Worm (Caenorhabditis elegans): ENCODE results near the gene Y50D4C.3.
"Not testable (repeated sequence)": the region's sequence is repeated elsewhere in the genome, so short reads cannot be mapped to it uniquely, and the experiment has no call there.

Gene Y50D4C.3

ce11 chrV:904232-904983 is 40.6 kb downstream of the Y50D4C.3 start, which contains the start of gene trm-2A:
trm-2A (plus strand) TSS chrV:904963.
- TF ChIP-seq hnd-1 (tag; optimal IDR thresholded peaks at IDR 0.05) (no peak), F13C5.2 (tag; optimal IDR thresholded peaks at IDR 0.05) (peak; percentile 62)

ce11 chrV:903460-903859 is 41.6 kb downstream of the Y50D4C.3 start, which contains the start of gene fmo-5:
fmo-5 (minus strand) TSS chrV:903665.
- no peak for TF ChIP-seq tbx-37 (GFP tag; conservative IDR thresholded peaks at IDR 0.05)
- TF ChIP-seq tbx-11 (GFP tag; IDR thresholded peaks at IDR 0.05) = no peak
- TF ChIP-seq hmg-4 (GFP tag; optimal IDR thresholded peaks at IDR 0.05) = no peak
- no peak for TF ChIP-seq ceh-36 (tag; optimal IDR thresholded peaks at IDR 0.05)
- TF ChIP-seq ama-1 (optimal IDR thresholded peaks at IDR 0.05) = no peak
- no peak for TF ChIP-seq tra-4 (tag; optimal IDR thresholded peaks at IDR 0.05)
- no peak for TF ChIP-seq aly-1 (tag; optimal IDR thresholded peaks at IDR 0.05)
- TF ChIP-seq sea-1 (GFP tag; conservative IDR thresholded peaks at IDR 0.05) = no peak
- TF ChIP-seq hmbx-1 (tag; optimal IDR thresholded peaks at IDR 0.05) = no peak
- no peak for TF ChIP-seq pes-1 (GFP tag; IDR thresholded peaks at IDR 0.05)
- no peak for TF ChIP-seq ets-7 (tag; optimal IDR thresholded peaks at IDR 0.05)
- TF ChIP-seq B0310.2 (tag; optimal IDR thresholded peaks at IDR 0.05) = no peak
- TF ChIP-seq F13C5.2 (tag; optimal IDR thresholded peaks at IDR 0.05) = no peak
- TF ChIP-seq flt-1 (GFP tag; IDR thresholded peaks at IDR 0.05) = no peak
- no peak for TF ChIP-seq ceh-13 (GFP tag; optimal IDR thresholded peaks at IDR 0.05)
- no peak for TF ChIP-seq scrt-1 (GFP tag; IDR thresholded peaks at IDR 0.05)
- no peak for TF ChIP-seq hnd-1 (tag; optimal IDR thresholded peaks at IDR 0.05)

- TF ChIP-seq sea-1 (GFP tag; conservative IDR thresholded peaks at IDR 0.05) = no peak
- TF ChIP-seq tbx-11 (GFP tag; IDR thresholded peaks at IDR 0.05) = no peak
- TF ChIP-seq ceh-13 (GFP tag; optimal IDR thresholded peaks at IDR 0.05) = no peak
- TF ChIP-seq scrt-1 (GFP tag; IDR thresholded peaks at IDR 0.05) = no peak
- TF ChIP-seq pes-1 (GFP tag; IDR thresholded peaks at IDR 0.05) = no peak
- no peak for TF ChIP-seq flt-1 (GFP tag; IDR thresholded peaks at IDR 0.05)
- TF ChIP-seq hmg-4 (GFP tag; optimal IDR thresholded peaks at IDR 0.05) = no peak
- no peak for TF ChIP-seq tra-4 (tag; optimal IDR thresholded peaks at IDR 0.05)
- TF ChIP-seq ets-7 (tag; optimal IDR thresholded peaks at IDR 0.05) = no peak
- TF ChIP-seq B0310.2 (tag; optimal IDR thresholded peaks at IDR 0.05) = no peak
- TF ChIP-seq aly-1 (tag; optimal IDR thresholded peaks at IDR 0.05) = no peak
- TF ChIP-seq ceh-36 (tag; optimal IDR thresholded peaks at IDR 0.05) = no peak
- no peak for TF ChIP-seq ama-1 (optimal IDR thresholded peaks at IDR 0.05)
- no peak for TF ChIP-seq hmbx-1 (tag; optimal IDR thresholded peaks at IDR 0.05)
Observed at ce11 chrV:899087-899486, 46.0 kb downstream of the Y50D4C.3 start, which contains the start of gene nas-32. nas-32 (minus strand) TSS chrV:899187.

- TF ChIP-seq aly-1 (tag; optimal IDR thresholded peaks at IDR 0.05) (no peak), ets-7 (tag; optimal IDR thresholded peaks at IDR 0.05) (no peak), tbx-11 (GFP tag; IDR thresholded peaks at IDR 0.05) (no peak), ama-1 (optimal IDR thresholded peaks at IDR 0.05) (no peak), hmbx-1 (tag; optimal IDR thresholded peaks at IDR 0.05) (no peak), ceh-36 (tag; optimal IDR thresholded peaks at IDR 0.05) (no peak)
Observed at ce11 chrV:893437-894018, 51.5 kb downstream of the Y50D4C.3 start, which contains the start of the genes srlf-23 and srlf-20. srlf-23 (minus strand) TSS chrV:893537. srlf-20 (plus strand) TSS chrV:893968.

- not testable (repeated sequence) for TF ChIP-seq B0310.2 (tag; optimal IDR thresholded peaks at IDR 0.05); scrt-1 (GFP tag; IDR thresholded peaks at IDR 0.05); tra-4 (tag; optimal IDR thresholded peaks at IDR 0.05)
Observed at ce11 chrV:890835-891234, 54.2 kb downstream of the Y50D4C.3 start, which contains the start of gene srlf-22. srlf-22 (plus strand) TSS chrV:891135.

ce11 chrV:890423-890822 is 54.6 kb downstream of the Y50D4C.3 start, which contains the start of gene srlf-21:
srlf-21 (minus strand) TSS chrV:890523.
- no peak for TF ChIP-seq tbx-11 (GFP tag; IDR thresholded peaks at IDR 0.05)
- TF ChIP-seq sea-1 (GFP tag; conservative IDR thresholded peaks at IDR 0.05) = no peak
- no peak for TF ChIP-seq ama-1 (optimal IDR thresholded peaks at IDR 0.05)
- no peak for TF ChIP-seq tra-4 (tag; optimal IDR thresholded peaks at IDR 0.05)
- no peak for TF ChIP-seq tbx-37 (GFP tag; conservative IDR thresholded peaks at IDR 0.05)
- TF ChIP-seq hmbx-1 (tag; optimal IDR thresholded peaks at IDR 0.05) = no peak
- no peak for TF ChIP-seq B0310.2 (tag; optimal IDR thresholded peaks at IDR 0.05)
- TF ChIP-seq pes-1 (GFP tag; IDR thresholded peaks at IDR 0.05) = no peak
- TF ChIP-seq flt-1 (GFP tag; IDR thresholded peaks at IDR 0.05) = no peak
- no peak for TF ChIP-seq F13C5.2 (tag; optimal IDR thresholded peaks at IDR 0.05)
- no peak for TF ChIP-seq aly-1 (tag; optimal IDR thresholded peaks at IDR 0.05)
- no peak for TF ChIP-seq hnd-1 (tag; optimal IDR thresholded peaks at IDR 0.05)
- TF ChIP-seq scrt-1 (GFP tag; IDR thresholded peaks at IDR 0.05) = no peak
- TF ChIP-seq ceh-13 (GFP tag; optimal IDR thresholded peaks at IDR 0.05) = no peak
